Fruit fly (Drosophila melanogaster): ENCODE results near the gene naz.

dm6 chr3R:18371346-18371745 lies 42.6 kb upstream of the naz start:
- TF ChIP-seq CG15710 (tag; optimal IDR thresholded peaks at IDR 0.05): no peak
- peak; percentile 36 for TF ChIP-seq Pif1A (GFP tag; optimal IDR thresholded peaks at IDR 0.05)

All from whole organism, pupa.